Worm (Caenorhabditis elegans) whole organism, L1 larva: ENCODE results near the gene F11C1.1.
A peak's percentile ranks its signal among the peaks of the same experiment; 100 is the strongest.

Experiments
- C16A3.4 ChIP-seq: fragments of 150-350 bp; optimal IDR thresholded peaks from 2 replicates; lab custom pipeline; 2014; ENCODE audit warnings: missing biosample characterization, missing genetic modification characterization
- F16B12.6 ChIP-seq: fragments of 150-350 bp; optimal IDR thresholded peaks from 2 replicates; lab custom pipeline; 2014; ENCODE audit warnings: missing biosample characterization, missing genetic modification characterization
- Y116A8C.19 ChIP-seq: sonication (generic microtip); optimal IDR thresholded peaks from 2 replicates; lab custom pipeline; 2016; ENCODE audit warnings: missing compliant biosample characterization, missing genetic modification characterization, borderline replicate concordance
- alr-1 ChIP-seq: fragments of 200-800 bp; sonication (Bioruptor generic); optimal IDR thresholded peaks from 2 replicates; lab custom pipeline; 2018; ENCODE audit warnings: borderline replicate concordance, mild to moderate bottlenecking, missing genetic modification characterization, missing compliant biosample characterization
- aly-2 ChIP-seq: fragments of 150-350 bp; optimal IDR thresholded peaks from 2 replicates; lab custom pipeline; 2014; ENCODE audit warnings: missing biosample characterization, missing genetic modification characterization
- blmp-1 ChIP-seq: fragments of 150-350 bp; optimal IDR thresholded peaks from 2 replicates; lab custom pipeline; 2014; ENCODE audit warnings: missing biosample characterization, missing genetic modification characterization
- ceh-8 ChIP-seq: fragments of 200-800 bp; sonication (Bioruptor generic); optimal IDR thresholded peaks from 2 replicates; lab custom pipeline; 2018; ENCODE audit warnings: mild to moderate bottlenecking, missing genetic modification characterization, moderate library complexity, missing compliant biosample characterization
- ceh-82 ChIP-seq, 3 experiments: fragments of 150-350 bp in 1 of 3; sonication (generic microtip) in 2 of 3; optimal IDR thresholded peaks; 2 replicates each; lab custom pipeline; 2014 to 2017; ENCODE audit warnings: missing biosample characterization in 3 of 3, missing genetic modification characterization in 3 of 3
- ceh-90 ChIP-seq: sonication (generic microtip); optimal IDR thresholded peaks from 2 replicates; lab custom pipeline; 2016; ENCODE audit warnings: missing genetic modification characterization, missing compliant biosample characterization
- ces-1 ChIP-seq: fragments of 150-350 bp; optimal IDR thresholded peaks from 2 replicates; lab custom pipeline; 2014; ENCODE audit warnings: missing biosample characterization, missing genetic modification reagents, missing genetic modification characterization
- dsc-1 ChIP-seq: sonication (generic microtip); optimal IDR thresholded peaks from 2 replicates; lab custom pipeline; 2016; ENCODE audit warnings: mild to moderate bottlenecking, missing genetic modification characterization, missing compliant biosample characterization
- efl-1 ChIP-seq, 4 experiments: fragments of 150-350 bp; optimal IDR thresholded peaks in 3 of 4; peaks in 1 of 4; 1 replicate in 1 of 4; 2 replicates in 3 of 4; lab custom pipeline; 2014; ENCODE audit warnings: missing biosample characterization in 2 of 4, missing genetic modification characterization in 2 of 4, missing genetic modification reagents in 2 of 4
- efl-3 ChIP-seq: fragments of 200-800 bp; sonication (Bioruptor generic); optimal IDR thresholded peaks from 2 replicates; lab custom pipeline; 2018; ENCODE audit warnings: mild to moderate bottlenecking, missing genetic modification characterization, missing compliant biosample characterization
- egl-27 ChIP-seq, 2 experiments: fragments of 150-350 bp in 1 of 2; sonication (generic microtip); optimal IDR thresholded peaks; 3 replicates each; lab custom pipeline; 2017 to 2018; ENCODE audit warnings: missing biosample characterization in 2 of 2, missing genetic modification characterization in 2 of 2, missing genetic modification reagents in 2 of 2
- fkh-10 ChIP-seq: sonication (generic microtip); optimal IDR thresholded peaks from 2 replicates; lab custom pipeline; 2017; ENCODE audit warnings: missing biosample characterization, missing genetic modification reagents, missing genetic modification characterization
- grh-1 ChIP-seq: fragments of 200-800 bp; sonication (Bioruptor generic); IDR thresholded peaks from 2 replicates; pipeline ENCODE4 v1.3.6; 2022; ENCODE audit warnings: missing genetic modification reagents, missing genetic modification characterization, missing compliant biosample characterization
- hlh-17 ChIP-seq: fragments of 200-800 bp; sonication (Bioruptor generic); optimal IDR thresholded peaks from 2 replicates; lab custom pipeline; 2018; ENCODE audit warnings: missing genetic modification characterization, mild to moderate bottlenecking, missing compliant biosample characterization, moderate library complexity, borderline replicate concordance
- hlh-4 ChIP-seq: sonication (generic microtip); optimal IDR thresholded peaks from 2 replicates; lab custom pipeline; 2016; ENCODE audit warnings: mild to moderate bottlenecking, missing genetic modification characterization, missing compliant biosample characterization
- jun-1 ChIP-seq: fragments of 150-350 bp; optimal IDR thresholded peaks from 2 replicates; lab custom pipeline; 2014; ENCODE audit warnings: missing biosample characterization, missing genetic modification reagents, missing genetic modification characterization
- lin-14 ChIP-seq: fragments of 200-800 bp; sonication (Bioruptor generic); optimal IDR thresholded peaks from 2 replicates; lab custom pipeline; 2018; ENCODE audit warnings: mild to moderate bottlenecking, missing genetic modification characterization, moderate library complexity, missing compliant biosample characterization
- lin-39 ChIP-seq: fragments of 150-350 bp; optimal IDR thresholded peaks from 2 replicates; lab custom pipeline; 2014; ENCODE audit warnings: missing biosample characterization, missing genetic modification reagents, missing genetic modification characterization
- mab-9 ChIP-seq: fragments of 200-800 bp; sonication (Bioruptor generic); IDR thresholded peaks from 2 replicates; pipeline ENCODE4 v1.3.6; 2022; ENCODE audit warnings: missing genetic modification reagents, missing genetic modification characterization, missing compliant biosample characterization
- mdl-1 ChIP-seq, 2 experiments: fragments of 150-350 bp; optimal IDR thresholded peaks; 2 replicates each; lab custom pipeline; 2014 to 2017; ENCODE audit warnings: missing biosample characterization in 2 of 2, missing genetic modification characterization in 2 of 2, inconsistent platforms in 1 of 2
- mef-2 ChIP-seq: fragments of 150-350 bp; optimal IDR thresholded peaks from 2 replicates; lab custom pipeline; 2014; ENCODE audit warnings: missing biosample characterization, missing genetic modification characterization
- mep-1 ChIP-seq: fragments of 150-350 bp; optimal IDR thresholded peaks from 2 replicates; lab custom pipeline; 2014; ENCODE audit warnings: missing biosample characterization, missing genetic modification characterization
- nhr-11 ChIP-seq: fragments of 150-350 bp; optimal IDR thresholded peaks from 2 replicates; lab custom pipeline; 2014; ENCODE audit warnings: missing biosample characterization, missing genetic modification characterization
- nhr-12 ChIP-seq: sonication (generic microtip); optimal IDR thresholded peaks from 2 replicates; lab custom pipeline; 2017; ENCODE audit warnings: missing biosample characterization, missing genetic modification characterization
- nhr-19 ChIP-seq: fragments of 200-800 bp; sonication (Bioruptor generic); conservative IDR thresholded peaks from 2 replicates; pipeline ENCODE4 v1.3.6; 2022; ENCODE audit warnings: missing genetic modification characterization, missing compliant biosample characterization
- nhr-20 ChIP-seq: sonication (generic microtip); optimal IDR thresholded peaks from 2 replicates; lab custom pipeline; 2016; ENCODE audit warnings: mild to moderate bottlenecking, missing genetic modification characterization, missing compliant biosample characterization
- nhr-237 ChIP-seq: fragments of 150-350 bp; optimal IDR thresholded peaks from 2 replicates; lab custom pipeline; 2014; ENCODE audit warnings: missing biosample characterization, missing genetic modification characterization
- nhr-28 ChIP-seq: fragments of 150-350 bp; optimal IDR thresholded peaks from 2 replicates; lab custom pipeline; 2014; ENCODE audit warnings: missing biosample characterization, missing genetic modification characterization
- nhr-71 ChIP-seq: sonication (generic microtip); optimal IDR thresholded peaks from 2 replicates; lab custom pipeline; 2016; ENCODE audit warnings: mild to moderate bottlenecking, missing genetic modification characterization, moderate library complexity, missing compliant biosample characterization
- nhr-76 ChIP-seq: sonication (generic microtip); optimal IDR thresholded peaks from 2 replicates; lab custom pipeline; 2017; ENCODE audit warnings: missing biosample characterization, missing genetic modification characterization
- nhr-77 ChIP-seq: fragments of 150-350 bp; optimal IDR thresholded peaks from 2 replicates; lab custom pipeline; 2014; ENCODE audit warnings: missing biosample characterization, missing genetic modification characterization
- nhr-85 ChIP-seq: sonication (generic microtip); peaks from one replicate; lab custom pipeline; 2016; ENCODE audit warnings: missing genetic modification characterization, inconsistent platforms, missing compliant biosample characterization
- nhr-90 ChIP-seq: sonication (generic microtip); optimal IDR thresholded peaks from 2 replicates; lab custom pipeline; 2016; ENCODE audit warnings: mild to moderate bottlenecking, missing genetic modification characterization, missing compliant biosample characterization; ENCODE audit not compliant: poor library complexity
- pax-3 ChIP-seq: fragments of 200-800 bp; sonication (Bioruptor generic); optimal IDR thresholded peaks from 2 replicates; lab custom pipeline; 2018; ENCODE audit warnings: mild to moderate bottlenecking, missing genetic modification characterization, moderate library complexity, missing compliant biosample characterization
- rnt-1 ChIP-seq: sonication (generic microtip); optimal IDR thresholded peaks from 2 replicates; lab custom pipeline; 2016; ENCODE audit warnings: mild to moderate bottlenecking, missing genetic modification characterization, moderate library complexity, missing compliant biosample characterization
- snpc-4 ChIP-seq: fragments of 150-350 bp; optimal IDR thresholded peaks from 2 replicates; lab custom pipeline; 2014; ENCODE audit warnings: missing biosample characterization, missing genetic modification characterization
- snu-23 ChIP-seq: sonication (generic microtip); optimal IDR thresholded peaks from 2 replicates; lab custom pipeline; 2016; ENCODE audit warnings: missing genetic modification characterization, missing compliant biosample characterization
- sox-4 ChIP-seq: sonication (generic microtip); optimal IDR thresholded peaks from 2 replicates; lab custom pipeline; 2016; ENCODE audit warnings: missing genetic modification characterization, missing compliant biosample characterization
- sup-37 ChIP-seq: fragments of 200-800 bp; sonication (Bioruptor generic); optimal IDR thresholded peaks from 2 replicates; lab custom pipeline; 2018; ENCODE audit warnings: mild to moderate bottlenecking, missing genetic modification characterization, missing compliant biosample characterization
- swsn-7 ChIP-seq: sonication (generic microtip); optimal IDR thresholded peaks from 2 replicates; lab custom pipeline; 2016; ENCODE audit warnings: missing genetic modification characterization, missing compliant biosample characterization
- tbx-2 ChIP-seq: sonication (generic microtip); optimal IDR thresholded peaks from 2 replicates; lab custom pipeline; 2016; ENCODE audit warnings: missing genetic modification characterization, missing compliant biosample characterization
- tlp-1 ChIP-seq: fragments of 150-350 bp; optimal IDR thresholded peaks from 2 replicates; lab custom pipeline; 2014; ENCODE audit warnings: missing biosample characterization, missing genetic modification characterization
- ztf-4 ChIP-seq: fragments of 150-350 bp; optimal IDR thresholded peaks from 2 replicates; lab custom pipeline; 2014; ENCODE audit warnings: missing biosample characterization, missing genetic modification characterization

Gene F11C1.1

DNA sequence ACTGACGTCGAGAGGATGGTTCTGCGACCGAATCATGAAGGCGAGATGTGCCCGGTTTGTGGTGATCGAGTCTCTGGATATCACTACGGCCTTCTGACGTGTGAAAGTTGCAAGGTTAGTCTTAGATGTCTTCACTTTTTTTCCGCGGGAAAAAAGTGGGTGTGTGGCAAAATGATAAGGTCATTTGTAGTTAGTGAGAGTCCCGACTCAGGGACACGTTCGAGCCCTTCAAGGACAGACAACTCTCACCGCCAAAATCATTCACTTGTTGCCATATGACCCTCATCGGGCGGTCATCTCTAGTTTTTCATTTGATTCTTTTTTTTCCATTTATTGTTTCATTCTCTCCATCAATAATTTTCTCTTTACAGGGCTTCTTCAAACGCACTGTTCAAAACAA, 18.5 kb upstream of the F11C1.1 start (continued):
- TF ChIP-seq nhr-237 (tag; lab: Kevin White, UChicago) (no peak), tlp-1 (no peak), dsc-1 (no peak), sup-37 (no peak), grh-1 (0 out of 2 replicates have a peak, but pooled peaks have one; percentile 31), nhr-19 (GFP tag; lab: Robert Waterston, UW) (no peak), ceh-90 (no peak), lin-14 (GFP tag; lab: Kevin White, UChicago) (peak; percentile 85), aly-2 (tag; lab: Kevin White, UChicago) (no peak), hlh-4 (no peak), pax-3 (tag; lab: Kevin White, UChicago) (no peak), mep-1 (tag; lab: Kevin White, UChicago) (no peak), hlh-17 (GFP tag; lab: Kevin White, UChicago) (no peak), ceh-8 (GFP tag; lab: Kevin White, UChicago) (no peak), mef-2 (tag; lab: Kevin White, UChicago) (no peak), nhr-77 (no peak), tbx-2 (no peak), snu-23 (GFP tag; lab: Kevin White, UChicago) (peak; percentile 19), mdl-1 (tag; optimal IDR thresholded peaks at IDR 0.05; lab: Kevin White, UChicago) (no peak), blmp-1 (tag; lab: Kevin White, UChicago) (peak; percentile 98), efl-1 (optimal IDR thresholded peaks at IDR 0.05; lab: Kevin White, UChicago) (no peak), efl-1 (GFP tag; optimal IDR thresholded peaks at IDR 0.05 in 1 of 2; lab: Kevin White, UChicago) (peak in 1 of 2 experiments; percentile 38), sox-4 (no peak), F16B12.6 (no peak), ztf-4 (tag; lab: Kevin White, UChicago) (no peak), nhr-11 (no peak), lin-39 (tag; lab: Kevin White, UChicago) (no peak), nhr-71 (tag; lab: Kevin White, UChicago) (no peak), swsn-7 (tag; lab: Kevin White, UChicago) (no peak), ces-1 (GFP tag; lab: Kevin White, UChicago) (no peak), ceh-82 (tag; optimal IDR thresholded peaks at IDR 0.05; lab: Kevin White, UChicago) (no peak), alr-1 (tag; lab: Kevin White, UChicago) (no peak), nhr-85 (tag; lab: Kevin White, UChicago) (peak; percentile 88), fkh-10 (GFP tag; lab: Kevin White, UChicago) (no peak), mab-9 (GFP tag; lab: Robert Waterston, UW) (no peak), snpc-4 (no peak), nhr-20 (tag; lab: Kevin White, UChicago) (peak; percentile 46), nhr-90 (tag; lab: Kevin White, UChicago) (no peak), rnt-1 (tag; lab: Kevin White, UChicago) (no peak), jun-1 (tag; lab: Kevin White, UChicago) (no peak), nhr-76 (tag; lab: Kevin White, UChicago) (no peak), efl-3 (no peak), nhr-28 (tag; lab: Kevin White, UChicago) (no peak), C16A3.4 (tag; lab: Kevin White, UChicago) (no peak), nhr-12 (tag; lab: Kevin White, UChicago) (no peak), Y116A8C.19 (tag; lab: Kevin White, UChicago) (no peak), egl-27 (tag; optimal IDR thresholded peaks at IDR 0.05; lab: Kevin White, UChicago) (no peak)
